Fruit fly (Drosophila melanogaster) whole organism, embryonic: ENCODE data around the gene CycG.
A peak's percentile ranks its signal among the peaks of the same experiment; 100 is the strongest.

ENCODE experiments used
- CG12104 ChIP-seq: fragments of 200-800 bp; sonication (Bioruptor generic); optimal IDR thresholded peaks from 3 replicates; lab custom pipeline; 2016; ENCODE audit warnings: missing biosample characterization, missing genetic modification characterization
- CG12155 ChIP-seq: fragments of 200-800 bp; sonication (Bioruptor generic); optimal IDR thresholded peaks from 3 replicates; lab custom pipeline; 2016; ENCODE audit warnings: missing biosample characterization, missing genetic modification characterization
- CG12391 ChIP-seq: fragments of 200-800 bp; sonication (Bioruptor generic); optimal IDR thresholded peaks from 3 replicates; lab custom pipeline; 2018; ENCODE audit warnings: missing biosample characterization, mild to moderate bottlenecking, missing genetic modification characterization, moderate library complexity
- CG13287 ChIP-seq: fragments of 200-800 bp; sonication (Bioruptor generic); IDR thresholded peaks from 2 replicates; pipeline ENCODE4 v1.3.6; 2022; ENCODE audit warnings: missing biosample characterization, missing genetic modification characterization; ENCODE audit not compliant: partially characterized antibody
- CG15479 ChIP-seq: fragments of 200-800 bp; sonication (Bioruptor generic); optimal IDR thresholded peaks from 3 replicates; lab custom pipeline; 2019; ENCODE audit warnings: missing biosample characterization, mild to moderate bottlenecking, missing genetic modification characterization, moderate library complexity
- CG17829 ChIP-seq: fragments of 200-800 bp; optimal IDR thresholded peaks from 2 replicates; lab custom pipeline; 2019; ENCODE audit warnings: missing biosample characterization, mild to moderate bottlenecking, missing genetic modification characterization, moderate library complexity
- CG18476 ChIP-seq: fragments of 200-800 bp; sonication (Bioruptor generic); optimal IDR thresholded peaks from 2 replicates; lab custom pipeline; 2016; ENCODE audit warnings: missing biosample characterization, mild to moderate bottlenecking, missing genetic modification characterization
- CG2129 ChIP-seq: fragments of 200-800 bp; sonication (Bioruptor generic); IDR thresholded peaks from 2 replicates; pipeline ENCODE4 v1.3.6; 2022; ENCODE audit warnings: missing biosample characterization, missing genetic modification characterization; ENCODE audit not compliant: partially characterized antibody
- CG3838 ChIP-seq: fragments of 200-800 bp; sonication (Bioruptor generic); optimal IDR thresholded peaks from 3 replicates; lab custom pipeline; 2016; ENCODE audit warnings: missing biosample characterization, missing genetic modification characterization
- CG4854 ChIP-seq: fragments of 200-800 bp; sonication (Bioruptor generic); optimal IDR thresholded peaks from 2 replicates; lab custom pipeline; 2016; ENCODE audit warnings: missing biosample characterization, missing genetic modification characterization, inconsistent platforms
- CG5245 ChIP-seq: fragments of 200-800 bp; sonication (Bioruptor generic); optimal IDR thresholded peaks from 3 replicates; lab custom pipeline; 2016; ENCODE audit warnings: missing biosample characterization, missing genetic modification characterization
- CG6654 ChIP-seq: fragments of 200-800 bp; sonication (Bioruptor generic); optimal IDR thresholded peaks from 2 replicates; lab custom pipeline; 2017; ENCODE audit warnings: missing biosample characterization, mild to moderate bottlenecking, missing genetic modification characterization
- CG7271 ChIP-seq: fragments of 200-800 bp; sonication (Bioruptor generic); optimal IDR thresholded peaks from 2 replicates; lab custom pipeline; 2018; ENCODE audit warnings: missing biosample characterization, mild to moderate bottlenecking, missing genetic modification characterization, moderate library complexity
- CG7372 ChIP-seq: fragments of 200-800 bp; sonication (Bioruptor generic); IDR thresholded peaks from 2 replicates; pipeline ENCODE4 v1.3.6; 2022; ENCODE audit warnings: missing biosample characterization, missing genetic modification characterization
- CG7786 ChIP-seq: fragments of 200-800 bp; sonication (Bioruptor generic); optimal IDR thresholded peaks from 2 replicates; lab custom pipeline; 2016; ENCODE audit warnings: missing biosample characterization, missing genetic modification characterization
- CG7928 ChIP-seq: fragments of 200-800 bp; sonication (Bioruptor generic); optimal IDR thresholded peaks from 2 replicates; lab custom pipeline; 2017; ENCODE audit warnings: missing biosample characterization, mild to moderate bottlenecking, missing genetic modification characterization
- CG8089 ChIP-seq: fragments of 200-800 bp; sonication (Bioruptor generic); optimal IDR thresholded peaks from 3 replicates; lab custom pipeline; 2016; ENCODE audit warnings: missing biosample characterization, missing genetic modification characterization
- Dfd ChIP-seq, 2 experiments: fragments of >200 bp; optimal IDR thresholded peaks; 2 replicates each; lab custom pipeline; 2017; ENCODE audit warnings: missing biosample characterization in 2 of 2, missing genetic modification characterization in 2 of 2
- ERR ChIP-seq: fragments of 200-800 bp; sonication (Bioruptor generic); optimal IDR thresholded peaks from 2 replicates; lab custom pipeline; 2016; ENCODE audit warnings: missing biosample characterization, missing genetic modification characterization
- Ets65A ChIP-seq: fragments of 200-800 bp; sonication (Bioruptor generic); peaks from one replicate; lab custom pipeline; 2016; ENCODE audit warnings: missing biosample characterization, missing genetic modification characterization
- Fer2 ChIP-seq: fragments of 200-800 bp; sonication (Bioruptor generic); optimal IDR thresholded peaks from 2 replicates; lab custom pipeline; 2018; ENCODE audit warnings: missing biosample characterization, mild to moderate bottlenecking, missing genetic modification characterization, moderate library complexity
- Fer3 ChIP-seq: fragments of 200-800 bp; sonication (Bioruptor generic); optimal IDR thresholded peaks from 2 replicates; lab custom pipeline; 2018; ENCODE audit warnings: missing biosample characterization, mild to moderate bottlenecking, missing genetic modification characterization, moderate library complexity
- GATAe ChIP-seq: fragments of 200-800 bp; sonication (Bioruptor generic); conservative IDR thresholded peaks from 2 replicates; pipeline ENCODE4 v1.3.6; 2022; ENCODE audit warnings: missing biosample characterization, missing genetic modification characterization
- Hr51 ChIP-seq, 2 experiments: fragments of 200-800 bp; sonication (Bioruptor generic); optimal IDR thresholded peaks; 2 replicates in 1 of 2; 3 replicates in 1 of 2; lab custom pipeline; 2016 to 2018; ENCODE audit warnings: missing biosample characterization in 2 of 2, missing genetic modification characterization in 2 of 2, mild to moderate bottlenecking in 1 of 2, moderate library complexity in 1 of 2
- Mes4 ChIP-seq: fragments of 200-800 bp; sonication (Bioruptor generic); optimal IDR thresholded peaks from 2 replicates; lab custom pipeline; 2016; ENCODE audit warnings: missing biosample characterization, missing genetic modification characterization
- Mrtf ChIP-seq: fragments of 200-800 bp; sonication (Bioruptor generic); IDR thresholded peaks from 3 replicates; pipeline ENCODE4 v1.3.6; 2022; ENCODE audit warnings: missing biosample characterization, missing genetic modification characterization
- Poxn ChIP-seq: fragments of 200-800 bp; sonication (Bioruptor generic); IDR thresholded peaks from 2 replicates; pipeline ENCODE4 v1.3.6; 2022; ENCODE audit warnings: missing biosample characterization, missing genetic modification characterization
- Ssrp ChIP-seq: fragments of 200-800 bp; sonication (Bioruptor generic); optimal IDR thresholded peaks from 2 replicates; lab custom pipeline; 2018; ENCODE audit warnings: missing biosample characterization, mild to moderate bottlenecking, missing genetic modification characterization, moderate library complexity
- ash1 ChIP-seq: fragments of 200-800 bp; sonication (Bioruptor generic); optimal IDR thresholded peaks from 2 replicates; lab custom pipeline; 2018; ENCODE audit warnings: missing biosample characterization, mild to moderate bottlenecking, missing genetic modification characterization
- bbx ChIP-seq: fragments of 200-800 bp; sonication (Bioruptor generic); IDR thresholded peaks from 2 replicates; pipeline ENCODE4 v1.3.6; 2022; ENCODE audit warnings: missing biosample characterization, missing genetic modification characterization; ENCODE audit not compliant: partially characterized antibody
- chif ChIP-seq, 2 experiments: fragments of 200-800 bp; sonication (Bioruptor generic); optimal IDR thresholded peaks; 3 replicates each; lab custom pipeline; 2016; ENCODE audit warnings: missing biosample characterization in 2 of 2, missing genetic modification characterization in 2 of 2
- gcm ChIP-seq: fragments of 200-800 bp; sonication (Bioruptor generic); optimal IDR thresholded peaks from 2 replicates; lab custom pipeline; 2019; ENCODE audit warnings: missing biosample characterization, mild to moderate bottlenecking, missing genetic modification characterization, moderate library complexity
- insv ChIP-seq, 2 experiments: fragments of 200-800 bp; sonication (Bioruptor generic); optimal IDR thresholded peaks; 3 replicates each; lab custom pipeline; 2016 to 2018; ENCODE audit warnings: missing biosample characterization in 2 of 2, missing genetic modification characterization in 2 of 2
- kah ChIP-seq: fragments of 200-800 bp; sonication (Bioruptor generic); optimal IDR thresholded peaks from 2 replicates; lab custom pipeline; 2018; ENCODE audit warnings: missing biosample characterization, mild to moderate bottlenecking, missing genetic modification characterization
- lmd ChIP-seq: fragments of 200-800 bp; sonication (Bioruptor generic); IDR thresholded peaks from 2 replicates; pipeline ENCODE4 v1.3.6; 2022; ENCODE audit warnings: missing biosample characterization, missing genetic modification characterization
- lov ChIP-seq, 2 experiments: fragments of 200-800 bp in 1 of 2; fragments of >200 bp in 1 of 2; sonication (Bioruptor generic) in 1 of 2; IDR thresholded peaks in 1 of 2; optimal IDR thresholded peaks in 1 of 2; 2 replicates in 1 of 2; 3 replicates in 1 of 2; pipeline versions ENCODE4 v1.3.6 to Lab custom; 2017 to 2022; ENCODE audit warnings: missing biosample characterization in 1 of 2, missing genetic modification characterization in 1 of 2
- pan ChIP-seq, 4 experiments: fragments of >200 bp in 3 of 4; fragments of 200-800 bp in 1 of 4; sonication (Bioruptor generic) in 1 of 4; optimal IDR thresholded peaks in 3 of 4; IDR thresholded peaks in 1 of 4; 2 replicates each; pipeline versions ENCODE4 v1.3.6 to Lab custom; 2017 to 2022; ENCODE audit warnings: missing biosample characterization in 2 of 4, missing genetic modification characterization in 2 of 4, mixed read lengths in 1 of 4
- peb ChIP-seq: fragments of 200-800 bp; sonication (Bioruptor generic); IDR thresholded peaks from 2 replicates; pipeline ENCODE4 v1.3.6; 2022; ENCODE audit warnings: missing biosample characterization, missing genetic modification characterization
- pita ChIP-seq: fragments of 200-800 bp; sonication (Bioruptor generic); optimal IDR thresholded peaks from 2 replicates; lab custom pipeline; 2017; ENCODE audit warnings: missing biosample characterization, mild to moderate bottlenecking, missing genetic modification characterization
- pum ChIP-seq: fragments of 200-800 bp; sonication (Bioruptor generic); optimal IDR thresholded peaks from 2 replicates; lab custom pipeline; 2016; ENCODE audit warnings: missing biosample characterization, missing genetic modification characterization
- rib ChIP-seq: fragments of 200-800 bp; sonication (Bioruptor generic); IDR thresholded peaks from 2 replicates; pipeline ENCODE4 v1.3.6; 2022; ENCODE audit warnings: missing biosample characterization, missing genetic modification characterization
- sob ChIP-seq: fragments of 200-800 bp; sonication (Bioruptor generic); IDR thresholded peaks from 2 replicates; pipeline ENCODE4 v1.3.6; 2022; ENCODE audit warnings: missing biosample characterization, missing genetic modification characterization
- tap ChIP-seq: fragments of 200-800 bp; optimal IDR thresholded peaks from 3 replicates; lab custom pipeline; 2019; ENCODE audit warnings: missing biosample characterization, mild to moderate bottlenecking, missing genetic modification characterization, moderate library complexity
- tgo ChIP-seq: fragments of 200-800 bp; sonication (Bioruptor generic); IDR thresholded peaks from 3 replicates; pipeline ENCODE4 v1.3.6; 2022; ENCODE audit warnings: missing biosample characterization, missing genetic modification characterization
- tio ChIP-seq: fragments of 200-800 bp; sonication (Bioruptor generic); optimal IDR thresholded peaks from 2 replicates; lab custom pipeline; 2017; ENCODE audit warnings: missing biosample characterization, missing genetic modification characterization, inconsistent platforms
- unc-4 ChIP-seq: fragments of 200-800 bp; sonication (Bioruptor generic); IDR thresholded peaks from 2 replicates; pipeline ENCODE4 v1.3.6; 2022; ENCODE audit warnings: missing biosample characterization, missing genetic modification characterization; ENCODE audit not compliant: partially characterized antibody
- vvl ChIP-seq: fragments of 200-800 bp; sonication (Bioruptor generic); IDR thresholded peaks from 2 replicates; pipeline ENCODE4 v1.3.6; 2022; ENCODE audit warnings: missing biosample characterization, missing genetic modification characterization
- zen ChIP-seq: fragments of 200-800 bp; sonication (Bioruptor generic); optimal IDR thresholded peaks from 3 replicates; lab custom pipeline; 2018; ENCODE audit warnings: missing biosample characterization, mild to moderate bottlenecking, missing genetic modification characterization, moderate library complexity

CycG gene

dm6 chr3R:31592256-31592879 lies 20.1 kb downstream of the CycG start, which contains the start of gene CG1774 (continued):
- TF ChIP-seq CG13287 (GFP tag; lab: Robert Waterston, UW) = no peak
- TF ChIP-seq kah (GFP tag; lab: Kevin White, UChicago) = no peak
- no peak for TF ChIP-seq pan (optimal IDR thresholded peaks at IDR 0.05; lab: Kevin White, UChicago)
- TF ChIP-seq pan (GFP tag; optimal IDR thresholded peaks at IDR 0.05 in 1 of 2, IDR thresholded peaks at IDR 0.05 in 1 of 2) = peak in 1 of 2 experiments; percentile 80
- TF ChIP-seq Dfd (GFP tag; optimal IDR thresholded peaks at IDR 0.05; lab: Kevin White, UChicago) = no peak
- peak; percentile 82 for TF ChIP-seq sob (GFP tag; lab: Robert Waterston, UW)
- TF ChIP-seq bbx (GFP tag; lab: Robert Waterston, UW) = no peak
- TF ChIP-seq CG7372 (GFP tag; lab: Robert Waterston, UW) = peak; percentile 61
- TF ChIP-seq CG4854 (GFP tag; lab: Kevin White, UChicago) = peak; percentile 66
- TF ChIP-seq Ets65A (GFP tag; lab: Kevin White, UChicago) = peak; percentile 96
- TF ChIP-seq gcm (GFP tag; lab: Kevin White, UChicago) = peak; percentile 33
- TF ChIP-seq lmd (GFP tag; lab: Robert Waterston, UW) = peak; percentile 81
- peak; percentile 35 for TF ChIP-seq CG7928 (GFP tag; lab: Kevin White, UChicago)
- TF ChIP-seq vvl (GFP tag; lab: Robert Waterston, UW) = peak; percentile 83
- no peak for TF ChIP-seq CG6654 (GFP tag; lab: Kevin White, UChicago)
- peak; percentile 63 for TF ChIP-seq Poxn (GFP tag; lab: Robert Waterston, UW)
- no peak for TF ChIP-seq peb (GFP tag; lab: Robert Waterston, UW)
- TF ChIP-seq rib (GFP tag; lab: Robert Waterston, UW) = peak; percentile 87
- peak; percentile 33 for TF ChIP-seq Mes4 (GFP tag; lab: Kevin White, UChicago)
- TF ChIP-seq ERR (GFP tag; lab: Kevin White, UChicago) = peak; percentile 88
- peak; percentile 62 to 74 for TF ChIP-seq chif (GFP tag; optimal IDR thresholded peaks at IDR 0.05; lab: Kevin White, UChicago)
- no peak for TF ChIP-seq CG2129 (GFP tag; lab: Robert Waterston, UW)
- TF ChIP-seq ash1 = no peak
- peak; percentile 83 for TF ChIP-seq CG12155 (GFP tag; lab: Kevin White, UChicago)
- peak; percentile 75 for TF ChIP-seq CG12391 (tag; lab: Kevin White, UChicago)
- TF ChIP-seq CG18476 (GFP tag; lab: Kevin White, UChicago) = peak; percentile 69
- peak; percentile 87 for TF ChIP-seq CG7786
- TF ChIP-seq CG17829 = peak; percentile 68
- TF ChIP-seq Ssrp (tag; lab: Kevin White, UChicago) = peak; percentile 50
- peak; percentile 50 for TF ChIP-seq Fer2
- TF ChIP-seq Hr51 (GFP tag; optimal IDR thresholded peaks at IDR 0.05; lab: Kevin White, UChicago) = peak; percentile 16 to 73
- no peak for TF ChIP-seq CG7271 (tag; lab: Kevin White, UChicago)
- peak; percentile 73 for TF ChIP-seq pum (GFP tag; lab: Kevin White, UChicago)
- TF ChIP-seq zen = peak; percentile 53
- TF ChIP-seq pita (GFP tag; lab: Kevin White, UChicago) = no peak
- TF ChIP-seq Mrtf = peak; percentile 41; the same call in 1 of the 3 replicates
- TF ChIP-seq CG12104 (GFP tag; lab: Kevin White, UChicago) = peak; percentile 51
- TF ChIP-seq tgo = peak; percentile 77
- TF ChIP-seq CG15479 (GFP tag; lab: Kevin White, UChicago) = no peak
- TF ChIP-seq CG8089 (GFP tag; lab: Kevin White, UChicago) = peak; percentile 15
- TF ChIP-seq CG5245 (GFP tag; lab: Kevin White, UChicago) = peak; percentile 42
- no peak for TF ChIP-seq unc-4 (GFP tag; lab: Robert Waterston, UW)
- no peak for TF ChIP-seq tio (GFP tag; lab: Kevin White, UChicago)
- no peak for TF ChIP-seq lov (optimal IDR thresholded peaks at IDR 0.05; lab: Kevin White, UChicago)
- TF ChIP-seq lov (GFP tag; IDR thresholded peaks at IDR 0.05; lab: Robert Waterston, UW) = no peak
- TF ChIP-seq GATAe (GFP tag; lab: Robert Waterston, UW) = peak; percentile 51; the same call in 1 of the 2 replicates
- no peak for TF ChIP-seq insv (GFP tag; optimal IDR thresholded peaks at IDR 0.05; lab: Kevin White, UChicago)
- TF ChIP-seq Fer3 = peak; percentile 88
- TF ChIP-seq CG3838 (GFP tag; lab: Kevin White, UChicago) = peak; percentile 31
- TF ChIP-seq tap (tag; lab: Kevin White, UChicago) = peak; percentile 47
